Worm (Caenorhabditis elegans): Measurements from ENCODE around the gene C08B11.9.

ce11 chrII:8075324-8075810 lies 37.4 kb upstream of the C08B11.9 start, which contains the start of gene K02C4.2:
- no peak for TF ChIP-seq unc-3 (GFP tag; conservative IDR thresholded peaks at IDR 0.05)
- TF ChIP-seq unc-3 (tag; optimal IDR thresholded peaks at IDR 0.05), result no peak
- TF ChIP-seq ets-4 (tag; optimal IDR thresholded peaks at IDR 0.05), result no peak
